Worm (Caenorhabditis elegans): ENCODE results near the gene ins-7.

Gene ins-7

ce11 chrIV:9706704-9707197 is 24.1 kb upstream of the ins-7 start, which contains the start of the genes dcaf-1 and dph-3 (continued):
- TF ChIP-seq lin-15B (tag; optimal IDR thresholded peaks at IDR 0.05) (peak; percentile 3), fkh-4 (tag; optimal IDR thresholded peaks at IDR 0.05; ENCODE audit: borderline replicate concordance) (no peak), mef-2 (tag; optimal IDR thresholded peaks at IDR 0.05) (no peak), vab-15 (tag; optimal IDR thresholded peaks at IDR 0.05) (no peak), unc-98 (GFP tag; IDR thresholded peaks at IDR 0.05) (no peak), dpl-1 (GFP tag; optimal IDR thresholded peaks at IDR 0.05) (peak; percentile 34 to 68 (median 51)), hpl-2 (GFP tag; optimal IDR thresholded peaks at IDR 0.05) (no peak), nhr-47 (tag; optimal IDR thresholded peaks at IDR 0.05) (peak; percentile 36), nhr-11 (tag; optimal IDR thresholded peaks at IDR 0.05) (no peak), sptf-1 (tag; optimal IDR thresholded peaks at IDR 0.05) (no peak), ets-5 (GFP tag; IDR thresholded peaks at IDR 0.05) (no peak), ces-1 (GFP tag; optimal IDR thresholded peaks at IDR 0.05) (no peak), Y116A8C.19 (tag; optimal IDR thresholded peaks at IDR 0.05; ENCODE audit: borderline replicate concordance) (no peak), efl-1 (optimal IDR thresholded peaks at IDR 0.05) (peak; percentile 42 to 55), efl-1 (GFP tag; optimal IDR thresholded peaks at IDR 0.05 in 1 of 2) (peak; percentile 55 to 89), alr-1 (tag; optimal IDR thresholded peaks at IDR 0.05; ENCODE audit: borderline replicate concordance) (no peak), tbx-2 (tag; optimal IDR thresholded peaks at IDR 0.05) (no peak), lsy-2 (tag; optimal IDR thresholded peaks at IDR 0.05) (peak; percentile 96 to 99), fkh-8 (tag; optimal IDR thresholded peaks at IDR 0.05) (no peak), lin-14 (GFP tag; optimal IDR thresholded peaks at IDR 0.05) (no peak), ama-1 (optimal IDR thresholded peaks at IDR 0.05) (no peak), C16A3.4 (tag; optimal IDR thresholded peaks at IDR 0.05) (peak; percentile 43), ztf-11 (tag; optimal IDR thresholded peaks at IDR 0.05) (no peak), tlp-1 (tag; optimal IDR thresholded peaks at IDR 0.05) (no peak), ceh-63 (GFP tag; optimal IDR thresholded peaks at IDR 0.05) (no peak), swsn-7 (tag; optimal IDR thresholded peaks at IDR 0.05) (peak; percentile 35), elt-3 (tag; optimal IDR thresholded peaks at IDR 0.05) (peak in 1 of 6 experiments; percentile 9), nhr-90 (tag; optimal IDR thresholded peaks at IDR 0.05; ENCODE audit: poor library complexity) (peak; percentile 4), lin-13 (GFP tag; optimal IDR thresholded peaks at IDR 0.05) (no peak), aly-2 (tag; optimal IDR thresholded peaks at IDR 0.05) (no peak), nhr-12 (tag; optimal IDR thresholded peaks at IDR 0.05) (no peak), mab-9 (GFP tag; IDR thresholded peaks at IDR 0.05) (no peak), dsc-1 (tag; optimal IDR thresholded peaks at IDR 0.05) (no peak), ceh-8 (GFP tag; optimal IDR thresholded peaks at IDR 0.05) (no peak), blmp-1 (tag; optimal IDR thresholded peaks at IDR 0.05) (peak; percentile 55), nhr-20 (tag; optimal IDR thresholded peaks at IDR 0.05) (peak; percentile 32), nhr-237 (tag; optimal IDR thresholded peaks at IDR 0.05) (no peak), ceh-90 (tag; optimal IDR thresholded peaks at IDR 0.05) (no peak), jun-1 (tag; optimal IDR thresholded peaks at IDR 0.05) (no peak)

ce11 chrIV:9699062-9699461 is 16.4 kb upstream of the ins-7 start:
- TF ChIP-seq nhr-85 (tag) (no peak), ztf-11 (tag; optimal IDR thresholded peaks at IDR 0.05) (no peak), swsn-7 (tag; optimal IDR thresholded peaks at IDR 0.05) (no peak), nhr-11 (tag; optimal IDR thresholded peaks at IDR 0.05) (no peak), mep-1 (tag; optimal IDR thresholded peaks at IDR 0.05) (no peak)

- TF ChIP-seq nhr-47 (tag; optimal IDR thresholded peaks at IDR 0.05) (no peak), C16A3.4 (tag; optimal IDR thresholded peaks at IDR 0.05) (no peak), lin-35 (GFP tag; optimal IDR thresholded peaks at IDR 0.05) (no peak), ets-5 (GFP tag; IDR thresholded peaks at IDR 0.05) (no peak), alr-1 (tag; optimal IDR thresholded peaks at IDR 0.05; ENCODE audit: borderline replicate concordance) (no peak), aha-1 (tag; optimal IDR thresholded peaks at IDR 0.05) (no peak), vab-15 (tag; optimal IDR thresholded peaks at IDR 0.05) (no peak), nhr-84 (tag; optimal IDR thresholded peaks at IDR 0.05) (no peak), jun-1 (tag; optimal IDR thresholded peaks at IDR 0.05) (no peak), egl-13 (tag; optimal IDR thresholded peaks at IDR 0.05) (no peak), snu-23 (GFP tag; optimal IDR thresholded peaks at IDR 0.05) (no peak), hpl-2 (GFP tag; optimal IDR thresholded peaks at IDR 0.05) (no peak), snpc-4 (tag; optimal IDR thresholded peaks at IDR 0.05) (no peak), lsy-2 (tag; optimal IDR thresholded peaks at IDR 0.05) (no peak), nhr-76 (tag; optimal IDR thresholded peaks at IDR 0.05) (no peak), nhr-85 (tag) (no peak), unc-98 (GFP tag; IDR thresholded peaks at IDR 0.05) (no peak), C34B4.2 (tag; optimal IDR thresholded peaks at IDR 0.05) (no peak), sup-37 (GFP tag; optimal IDR thresholded peaks at IDR 0.05) (no peak), irx-1 (tag; optimal IDR thresholded peaks at IDR 0.05) (no peak)
Observed at ce11 chrIV:9697869-9698268, 15.2 kb upstream of the ins-7 start.
